Worm (Caenorhabditis elegans) whole organism, mixed stage, embryonic: ENCODE results near the gene ttbk-8.2.

ENCODE experiments used
- ces-1 ChIP-seq: fragments of 150-350 bp; optimal IDR thresholded peaks from 2 replicates; lab custom pipeline; 2014; ENCODE audit warnings: missing biosample characterization, missing genetic modification reagents, missing genetic modification characterization
- cnd-1 ChIP-seq: fragments of 200-800 bp; sonication (Bioruptor generic); optimal IDR thresholded peaks from 2 replicates; lab custom pipeline; 2018; ENCODE audit warnings: mild to moderate bottlenecking, missing genetic modification characterization, missing compliant biosample characterization
- nhr-237 ChIP-seq: fragments of 150-350 bp; optimal IDR thresholded peaks from 2 replicates; lab custom pipeline; 2014; ENCODE audit warnings: missing biosample characterization, missing genetic modification characterization
- nhr-28 ChIP-seq: fragments of 150-350 bp; optimal IDR thresholded peaks from 2 replicates; lab custom pipeline; 2014; ENCODE audit warnings: missing biosample characterization, missing genetic modification characterization
- snpc-4 ChIP-seq: fragments of 150-350 bp; optimal IDR thresholded peaks from 2 replicates; lab custom pipeline; 2014; ENCODE audit warnings: missing biosample characterization, missing genetic modification characterization
- sptf-1 ChIP-seq: sonication (generic microtip); optimal IDR thresholded peaks from 2 replicates; lab custom pipeline; 2017; ENCODE audit warnings: mild to moderate bottlenecking, missing genetic modification characterization, moderate library complexity, missing compliant biosample characterization

ce11 chrIV:5587964-5588860, 43.5 kb upstream of the ttbk-8.2 start:
- TF ChIP-seq nhr-237 (tag; lab: Kevin White, UChicago): no peak
- no peak for TF ChIP-seq ces-1 (GFP tag; lab: Kevin White, UChicago)
- TF ChIP-seq cnd-1 (tag; lab: Kevin White, UChicago): no peak
- TF ChIP-seq snpc-4 (tag; lab: Kevin White, UChicago): no peak
- no peak for TF ChIP-seq sptf-1
- no peak for TF ChIP-seq nhr-28 (tag; lab: Kevin White, UChicago)
